Worm (Caenorhabditis elegans) whole organism, early embryonic: ENCODE data around the gene F55G11.10.

Experiments used
- B0310.2 ChIP-seq: sonication (generic microtip); optimal IDR thresholded peaks from 2 replicates; lab custom pipeline; 2016; ENCODE audit warnings: mild to moderate bottlenecking, missing genetic modification characterization, missing compliant biosample characterization
- F13C5.2 ChIP-seq: sonication (generic microtip); optimal IDR thresholded peaks from 2 replicates; lab custom pipeline; 2017; ENCODE audit warnings: mild to moderate bottlenecking, missing genetic modification characterization, inconsistent platforms, missing compliant biosample characterization
- aly-1 ChIP-seq: sonication (generic microtip); optimal IDR thresholded peaks from 2 replicates; lab custom pipeline; 2016; ENCODE audit warnings: missing genetic modification characterization, missing compliant biosample characterization
- ama-1 ChIP-seq: fragments of 150-350 bp; optimal IDR thresholded peaks from 2 replicates; lab custom pipeline; 2014
- ceh-13 ChIP-seq: fragments of 200-800 bp; sonication (Bioruptor generic); optimal IDR thresholded peaks from 2 replicates; lab custom pipeline; 2018; ENCODE audit warnings: mild to moderate bottlenecking, missing genetic modification characterization, missing compliant biosample characterization
- ceh-36 ChIP-seq: sonication (generic microtip); optimal IDR thresholded peaks from 2 replicates; lab custom pipeline; 2016; ENCODE audit warnings: missing genetic modification characterization, inconsistent platforms, missing compliant biosample characterization
- ets-7 ChIP-seq: sonication (generic microtip); optimal IDR thresholded peaks from 2 replicates; lab custom pipeline; 2016; ENCODE audit warnings: missing genotype, missing genetic modification characterization, missing compliant biosample characterization
- flt-1 ChIP-seq: fragments of 200-800 bp; sonication (Bioruptor generic); IDR thresholded peaks from 2 replicates; pipeline ENCODE4 v1.3.6; 2022; ENCODE audit warnings: missing genetic modification characterization, missing compliant biosample characterization
- hmbx-1 ChIP-seq: sonication (generic microtip); optimal IDR thresholded peaks from 2 replicates; lab custom pipeline; 2016; ENCODE audit warnings: mild to moderate bottlenecking, missing genetic modification characterization, missing compliant biosample characterization
- hmg-4 ChIP-seq: fragments of 200-800 bp; sonication (Bioruptor generic); optimal IDR thresholded peaks from 2 replicates; lab custom pipeline; 2018; ENCODE audit warnings: mild to moderate bottlenecking, missing genetic modification characterization, missing compliant biosample characterization
- hnd-1 ChIP-seq: sonication (generic microtip); optimal IDR thresholded peaks from 2 replicates; lab custom pipeline; 2016; ENCODE audit warnings: missing genetic modification characterization, missing compliant biosample characterization
- pes-1 ChIP-seq: fragments of 200-800 bp; sonication (Bioruptor generic); IDR thresholded peaks from 2 replicates; pipeline ENCODE4 v1.3.6; 2022; ENCODE audit warnings: missing genetic modification reagents, missing genetic modification characterization, missing compliant biosample characterization
- scrt-1 ChIP-seq: fragments of 200-800 bp; sonication (Bioruptor generic); IDR thresholded peaks from 2 replicates; pipeline ENCODE4 v1.3.6; 2022; ENCODE audit warnings: missing genetic modification characterization, missing compliant biosample characterization
- sea-1 ChIP-seq: fragments of 200-800 bp; sonication (Bioruptor generic); conservative IDR thresholded peaks from 2 replicates; pipeline ENCODE4 v1.3.6; 2022; ENCODE audit warnings: missing genetic modification characterization, missing compliant biosample characterization
- tbx-11 ChIP-seq: fragments of 200-800 bp; sonication (Bioruptor generic); IDR thresholded peaks from 2 replicates; pipeline ENCODE4 v1.3.6; 2022; ENCODE audit warnings: missing genetic modification characterization, missing compliant biosample characterization
- tbx-37 ChIP-seq: fragments of 200-800 bp; sonication (Bioruptor generic); conservative IDR thresholded peaks from 2 replicates; pipeline ENCODE4 v1.3.6; 2022; ENCODE audit warnings: missing genetic modification reagents, missing genetic modification characterization, missing compliant biosample characterization
- tra-4 ChIP-seq: sonication (generic microtip); optimal IDR thresholded peaks from 2 replicates; lab custom pipeline; 2017; ENCODE audit warnings: missing genetic modification characterization, missing compliant biosample characterization

Gene F55G11.10

DNA sequence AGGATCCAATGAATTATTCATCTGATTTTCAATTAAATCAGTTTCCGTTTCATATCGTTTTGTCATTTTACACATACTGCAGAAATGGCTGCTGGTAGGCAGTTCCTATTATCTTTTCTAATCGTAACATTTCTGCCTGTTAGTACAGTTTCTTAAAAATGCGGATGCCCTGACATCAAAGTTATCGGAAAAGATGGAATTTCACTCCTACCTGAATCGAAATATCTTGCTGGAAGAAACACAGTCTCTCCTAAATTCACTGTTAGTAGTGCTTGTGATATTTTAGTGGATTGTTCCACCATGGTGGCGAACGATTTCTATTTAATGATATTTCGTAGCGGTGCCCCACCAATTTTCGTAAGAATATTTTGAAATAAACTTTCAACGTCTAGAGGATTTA is at the start of gene F55G11.10:
F55G11.10 (plus strand) TSS at position 301 of the 400 bp plus-strand sequence.
- TF ChIP-seq flt-1 (GFP tag; lab: Robert Waterston, UW) (no peak), tbx-37 (GFP tag; lab: Robert Waterston, UW) (no peak), ets-7 (tag; lab: Kevin White, UChicago) (no peak), tra-4 (no peak)

DNA sequence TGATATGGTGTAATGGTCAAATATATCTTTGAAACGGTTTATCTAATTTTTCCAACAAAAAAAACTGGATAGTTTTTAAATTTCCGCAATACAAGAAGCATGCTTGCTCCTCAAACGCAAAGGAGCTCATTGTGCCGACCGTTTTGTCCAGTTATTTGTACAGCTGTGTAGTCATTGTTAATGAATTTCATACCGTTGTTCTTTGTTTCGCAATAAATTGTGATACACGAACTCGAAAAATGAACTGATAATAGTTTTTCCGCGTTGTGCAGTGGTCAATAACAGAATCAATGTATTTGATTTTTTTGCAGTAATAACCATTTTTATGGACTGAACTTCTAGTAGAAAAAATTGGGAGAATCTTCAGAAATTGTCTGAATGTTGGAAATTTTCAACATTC is 49.7 kb upstream of the F55G11.10 start:
- no peak for TF ChIP-seq scrt-1 (GFP tag; lab: Robert Waterston, UW)
- TF ChIP-seq flt-1 (GFP tag; lab: Robert Waterston, UW): no peak
- TF ChIP-seq sea-1 (GFP tag; lab: Robert Waterston, UW): no peak
- no peak for TF ChIP-seq F13C5.2 (tag; lab: Kevin White, UChicago)
- no peak for TF ChIP-seq tra-4
- TF ChIP-seq tbx-11: no peak
- no peak for TF ChIP-seq ceh-36 (tag; lab: Kevin White, UChicago)
- no peak for TF ChIP-seq ama-1 (lab: Kevin White, UChicago)
- no peak for TF ChIP-seq ceh-13 (GFP tag; lab: Kevin White, UChicago)
- no peak for TF ChIP-seq hnd-1
- TF ChIP-seq ets-7 (tag; lab: Kevin White, UChicago): no peak
- TF ChIP-seq pes-1 (GFP tag; lab: Robert Waterston, UW): no peak
- TF ChIP-seq hmbx-1 (tag; lab: Kevin White, UChicago): no peak
- TF ChIP-seq hmg-4 (GFP tag; lab: Kevin White, UChicago): no peak
- TF ChIP-seq aly-1 (tag; lab: Kevin White, UChicago): no peak
- TF ChIP-seq B0310.2 (tag; lab: Kevin White, UChicago): no peak
- TF ChIP-seq tbx-37 (GFP tag; lab: Robert Waterston, UW): no peak

DNA sequence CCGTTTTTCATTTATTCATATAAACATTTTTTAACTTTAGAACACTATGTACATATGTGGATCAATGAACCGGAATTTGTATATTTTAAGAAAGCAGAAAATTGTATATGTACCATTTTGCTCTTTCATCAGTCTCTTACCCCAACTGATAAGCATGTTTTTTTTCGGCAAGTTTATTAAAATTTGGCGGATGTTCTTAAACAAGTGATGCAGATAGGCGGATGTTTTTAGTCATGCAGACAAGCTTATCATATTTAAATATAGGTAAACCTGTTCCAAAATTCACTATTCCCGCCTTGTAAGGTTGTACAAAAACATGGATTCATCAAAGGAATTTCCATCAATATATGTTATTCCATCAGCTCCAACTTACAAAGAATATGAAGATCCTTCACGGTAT is 49.2 kb upstream of the F55G11.10 start, which contains the start of gene K08D8.9:
K08D8.9 (plus strand) TSS at position 301 of the 400 bp plus-strand sequence.
- no peak for TF ChIP-seq scrt-1 (GFP tag; lab: Robert Waterston, UW)
- TF ChIP-seq hmbx-1 (tag; lab: Kevin White, UChicago): no peak
- TF ChIP-seq ama-1 (lab: Kevin White, UChicago): no peak

DNA sequence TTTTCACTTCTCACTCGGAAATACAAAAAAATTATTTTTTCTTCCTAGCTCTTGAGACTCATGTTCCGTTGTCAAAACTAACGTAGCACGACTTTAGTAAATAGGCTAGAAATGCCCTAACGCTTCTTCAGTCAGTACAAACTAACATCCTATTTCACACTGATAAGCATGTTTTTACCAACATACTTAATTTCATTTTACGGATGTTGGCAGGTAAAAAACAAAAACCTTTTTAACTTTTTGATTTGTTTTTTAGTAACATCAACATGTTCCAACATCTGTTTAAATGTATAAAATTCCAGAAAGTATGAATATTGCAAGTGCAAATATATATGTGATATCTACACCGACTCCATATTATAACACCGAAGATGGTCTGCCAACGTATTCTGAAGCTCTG is 48.3 kb upstream of the F55G11.10 start, which contains the start of gene K08D8.10:
K08D8.10 (plus strand) TSS at position 301 of the 400 bp plus-strand sequence.
- TF ChIP-seq hnd-1 (no peak), aly-1 (tag; lab: Kevin White, UChicago) (no peak), ceh-13 (GFP tag; lab: Kevin White, UChicago) (no peak)

DNA sequence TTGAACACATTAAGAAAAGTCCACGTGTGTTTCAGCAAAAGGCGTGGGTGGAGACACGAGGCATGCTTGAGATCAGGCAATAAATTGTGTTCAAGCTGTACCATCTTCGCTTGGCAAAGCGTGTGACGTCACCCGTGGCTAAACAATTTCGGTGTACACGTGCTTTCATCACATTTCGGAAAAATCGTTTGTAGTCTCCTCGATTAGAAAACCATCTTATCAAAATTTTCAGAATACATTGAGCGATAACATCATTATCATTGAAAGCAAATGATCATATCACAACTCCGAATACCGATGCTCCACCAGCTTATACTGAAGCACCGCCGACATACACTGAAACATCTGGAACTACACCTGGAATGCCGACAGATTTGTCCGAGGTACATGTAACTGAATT is 47.0 kb upstream of the F55G11.10 start:
- TF ChIP-seq hmg-4 (GFP tag; lab: Kevin White, UChicago): no peak

DNA sequence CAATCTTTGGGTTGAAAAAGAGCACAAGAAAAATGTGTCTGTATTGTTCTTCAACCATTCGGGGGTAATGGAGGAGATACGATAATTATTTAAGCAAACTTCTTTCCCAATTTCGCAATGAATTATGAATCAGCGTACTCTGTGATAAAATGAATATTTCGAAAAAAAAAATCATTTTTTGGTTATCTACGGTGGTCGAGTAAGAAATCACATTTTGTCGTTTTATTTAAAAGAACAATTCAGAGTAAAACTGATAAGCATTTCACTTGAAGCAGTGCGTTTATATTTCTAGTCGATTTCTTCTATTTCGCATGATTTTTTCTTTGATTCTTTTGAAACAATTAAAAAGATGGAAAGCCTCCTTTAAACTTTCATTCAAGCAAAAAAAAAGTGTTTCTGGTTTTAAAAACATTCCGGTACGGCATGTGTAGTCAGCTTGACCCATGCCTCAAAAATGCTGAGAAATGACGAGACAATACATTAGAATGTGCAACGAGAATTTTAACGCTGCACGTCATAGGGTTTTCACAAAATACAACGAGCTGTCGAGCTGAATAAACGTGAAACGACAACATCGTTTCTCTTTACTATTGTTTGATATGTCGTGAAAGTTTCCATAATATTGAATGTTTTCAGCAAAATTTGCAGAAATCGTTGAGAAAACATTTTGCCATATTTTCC is 46.0 kb upstream of the F55G11.10 start, which contains the start of gene K08D8.2:
K08D8.2 (plus strand) TSS at position 631 of the 681 bp plus-strand sequence.
- TF ChIP-seq scrt-1 (GFP tag; lab: Robert Waterston, UW) (no peak), hmbx-1 (tag; lab: Kevin White, UChicago) (no peak), sea-1 (GFP tag; lab: Robert Waterston, UW) (no peak)

DNA sequence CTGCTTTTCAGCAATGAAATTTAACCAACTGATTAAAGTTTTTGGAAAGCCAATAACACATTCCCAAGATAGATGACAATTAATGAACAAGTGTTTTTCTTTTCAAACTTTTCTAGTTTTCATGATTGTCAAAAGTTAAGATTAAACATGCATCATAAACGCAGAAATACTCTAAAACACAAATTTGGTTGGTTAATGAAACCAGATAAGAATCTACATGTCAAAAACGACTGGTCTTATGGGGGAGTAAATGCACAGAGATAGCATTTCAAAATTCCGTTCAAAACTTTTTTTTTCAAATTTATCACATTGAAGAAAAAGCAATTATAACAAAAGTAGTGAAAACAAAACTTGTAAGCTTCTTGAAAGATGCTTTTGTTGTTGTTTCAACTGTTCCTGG is 44.9 kb upstream of the F55G11.10 start:
- no peak for TF ChIP-seq sea-1 (GFP tag; lab: Robert Waterston, UW)
- no peak for TF ChIP-seq aly-1 (tag; lab: Kevin White, UChicago)
- TF ChIP-seq hmg-4 (GFP tag; lab: Kevin White, UChicago): no peak
- TF ChIP-seq hmbx-1 (tag; lab: Kevin White, UChicago): no peak
- TF ChIP-seq tra-4: no peak
- TF ChIP-seq tbx-11: no peak
- TF ChIP-seq flt-1 (GFP tag; lab: Robert Waterston, UW): no peak

DNA sequence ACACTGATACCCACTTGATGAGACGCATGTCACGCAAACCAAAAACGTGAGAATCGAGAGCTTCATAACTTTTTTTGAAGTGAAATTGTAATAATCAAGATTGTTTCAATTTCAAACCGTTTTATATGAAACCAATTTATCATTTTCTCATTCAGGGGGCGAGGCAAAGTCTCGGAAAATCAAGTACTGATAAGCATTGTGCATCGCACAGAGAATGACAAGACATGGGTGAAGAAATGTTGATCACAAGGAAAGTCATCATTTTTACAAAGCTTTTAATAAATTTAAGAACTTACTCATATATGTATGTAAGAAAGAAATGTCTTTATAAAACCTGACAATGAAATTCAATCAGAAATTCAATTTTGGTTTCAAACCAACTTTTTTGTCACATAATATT is 42.0 kb upstream of the F55G11.10 start, which contains the start of gene K08D8.3:
K08D8.3 (minus strand) TSS at position 131 of the 400 bp plus-strand sequence.
- no peak for TF ChIP-seq flt-1 (GFP tag; lab: Robert Waterston, UW)
- no peak for TF ChIP-seq F13C5.2 (tag; lab: Kevin White, UChicago)
- TF ChIP-seq sea-1 (GFP tag; lab: Robert Waterston, UW): no peak
- no peak for TF ChIP-seq hnd-1

DNA sequence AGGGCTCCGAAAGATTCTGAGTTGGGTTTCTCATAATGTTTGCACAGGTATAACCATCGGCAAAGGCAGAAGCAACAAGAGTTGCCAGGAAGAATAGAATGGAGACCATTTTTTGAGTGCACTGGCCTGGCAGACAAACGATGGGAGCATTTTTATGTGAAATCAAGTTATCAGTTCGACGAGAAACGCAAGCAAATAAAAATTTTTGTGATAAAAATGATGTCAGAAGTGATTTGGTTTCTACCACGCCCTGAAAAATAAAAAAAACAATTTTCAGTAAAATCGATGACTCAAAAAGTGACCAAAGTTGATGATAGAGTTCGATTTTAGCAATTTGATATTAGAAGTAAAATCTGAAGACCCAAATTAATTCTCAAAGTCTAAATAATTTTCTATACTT is 38.7 kb upstream of the F55G11.10 start, which contains the start of gene K08D8.4:
K08D8.4 (minus strand) TSS at position 128 of the 400 bp plus-strand sequence.
- TF ChIP-seq scrt-1 (GFP tag; lab: Robert Waterston, UW): no peak
- no peak for TF ChIP-seq hmg-4 (GFP tag; lab: Kevin White, UChicago)
- TF ChIP-seq flt-1 (GFP tag; lab: Robert Waterston, UW): no peak
